Worm (Caenorhabditis elegans) whole organism, early embryonic: Measurements from ENCODE around the gene krr-1.

ENCODE experiments used
- ama-1 ChIP-seq: fragments of 150-350 bp; optimal IDR thresholded peaks from 2 replicates; lab custom pipeline; 2014
- ceh-13 ChIP-seq: fragments of 200-800 bp; sonication (Bioruptor generic); optimal IDR thresholded peaks from 2 replicates; lab custom pipeline; 2018; ENCODE audit warnings: mild to moderate bottlenecking, missing genetic modification characterization, missing compliant biosample characterization
- ets-7 ChIP-seq: sonication (generic microtip); optimal IDR thresholded peaks from 2 replicates; lab custom pipeline; 2016; ENCODE audit warnings: missing genotype, missing genetic modification characterization, missing compliant biosample characterization
- hnd-1 ChIP-seq: sonication (generic microtip); optimal IDR thresholded peaks from 2 replicates; lab custom pipeline; 2016; ENCODE audit warnings: missing genetic modification characterization, missing compliant biosample characterization
- pes-1 ChIP-seq: fragments of 200-800 bp; sonication (Bioruptor generic); IDR thresholded peaks from 2 replicates; pipeline ENCODE4 v1.3.6; 2022; ENCODE audit warnings: missing genetic modification reagents, missing genetic modification characterization, missing compliant biosample characterization
- tbx-37 ChIP-seq: fragments of 200-800 bp; sonication (Bioruptor generic); conservative IDR thresholded peaks from 2 replicates; pipeline ENCODE4 v1.3.6; 2022; ENCODE audit warnings: missing genetic modification reagents, missing genetic modification characterization, missing compliant biosample characterization

DNA sequence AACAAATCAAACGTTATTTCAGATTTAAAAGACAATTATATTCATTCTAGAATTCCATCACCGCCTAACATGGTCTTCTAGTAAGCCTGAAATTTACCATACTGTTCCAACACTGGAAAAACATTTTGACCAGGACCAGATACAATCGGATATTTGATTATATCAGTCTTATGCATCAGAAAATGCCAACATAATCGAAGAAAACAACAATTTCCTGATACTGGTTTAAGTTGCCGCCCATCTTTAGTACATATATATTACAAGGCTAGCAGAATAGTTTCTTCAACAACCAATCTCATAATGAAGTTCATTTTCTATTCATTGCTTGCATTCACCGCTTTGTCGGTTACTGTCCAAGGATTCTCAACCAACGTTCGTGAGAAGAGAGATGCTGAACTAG is 28.0 kb downstream of the krr-1 start, which contains the start of gene C13A2.12:
- no peak for TF ChIP-seq pes-1
- no peak for TF ChIP-seq ama-1 (lab: Kevin White, UChicago)
- no peak for TF ChIP-seq ets-7
- TF ChIP-seq ceh-13: no peak
- TF ChIP-seq tbx-37 (GFP tag; lab: Robert Waterston, UW): no peak
- no peak for TF ChIP-seq hnd-1 (tag; lab: Kevin White, UChicago)
